Worm (Caenorhabditis elegans) whole organism, young adult: Measurements from ENCODE around the gene C55A6.6.

Experiments used
- B0035.1 ChIP-seq: sonication (generic microtip); optimal IDR thresholded peaks from 2 replicates; lab custom pipeline; 2016; ENCODE audit warnings: missing genetic modification characterization, mild to moderate bottlenecking, missing compliant biosample characterization, missing genotype, missing genetic modification reagents
- C06A6.2 ChIP-seq: fragments of 200-800 bp; sonication (Bioruptor generic); conservative IDR thresholded peaks from 2 replicates; pipeline ENCODE4 v1.3.6; 2022; ENCODE audit warnings: missing genetic modification characterization, missing compliant biosample characterization
- D2030.7 ChIP-seq: fragments of 200-800 bp; sonication (Bioruptor generic); IDR thresholded peaks from 2 replicates; pipeline ENCODE4 v1.3.6; 2022; ENCODE audit warnings: missing genetic modification reagents, missing genetic modification characterization, missing compliant biosample characterization
- F10E7.11 ChIP-seq: sonication (generic microtip); optimal IDR thresholded peaks from 2 replicates; lab custom pipeline; 2017; ENCODE audit warnings: mild to moderate bottlenecking, missing genetic modification characterization, moderate library complexity, missing compliant biosample characterization
- F23B12.7 ChIP-seq: sonication (generic microtip); optimal IDR thresholded peaks from 2 replicates; lab custom pipeline; 2017; ENCODE audit warnings: missing genetic modification characterization, mild to moderate bottlenecking, missing compliant biosample characterization, antibody characterized with exemption, moderate library complexity; ENCODE audit not compliant: insufficient read depth
- F37B4.10 ChIP-seq: fragments of 200-800 bp; sonication (Bioruptor generic); IDR thresholded peaks from 2 replicates; pipeline ENCODE4 v1.3.6; 2022; ENCODE audit warnings: missing genetic modification characterization, missing compliant biosample characterization
- F39B2.1 ChIP-seq: fragments of 200-800 bp; sonication (Bioruptor generic); IDR thresholded peaks from 2 replicates; pipeline ENCODE4 v1.3.6; 2022; ENCODE audit warnings: missing genetic modification reagents, missing genetic modification characterization, missing compliant biosample characterization
- F57A8.1 ChIP-seq: fragments of 200-800 bp; sonication (Bioruptor generic); optimal IDR thresholded peaks from 2 replicates; lab custom pipeline; 2018; ENCODE audit warnings: mild to moderate bottlenecking, missing genetic modification characterization, moderate library complexity, missing compliant biosample characterization
- Y67H2A.10 ChIP-seq: fragments of 200-800 bp; sonication (Bioruptor generic); conservative IDR thresholded peaks from 2 replicates; pipeline ENCODE4 v1.3.6; 2022; ENCODE audit warnings: missing genetic modification reagents, missing genetic modification characterization, missing compliant biosample characterization
- Y79H2A.3 ChIP-seq: fragments of 200-800 bp; sonication (Bioruptor generic); conservative IDR thresholded peaks from 2 replicates; pipeline ENCODE4 v1.3.6; 2022; ENCODE audit warnings: missing genetic modification reagents, missing genetic modification characterization, missing compliant biosample characterization
- athp-1 ChIP-seq: sonication (generic microtip); optimal IDR thresholded peaks from 2 replicates; lab custom pipeline; 2017; ENCODE audit warnings: mild to moderate bottlenecking, missing genetic modification characterization, missing compliant biosample characterization
- attf-3 ChIP-seq: fragments of 200-800 bp; sonication (Bioruptor generic); conservative IDR thresholded peaks from 2 replicates; pipeline ENCODE4 v1.3.6; 2022; ENCODE audit warnings: missing genetic modification reagents, missing genetic modification characterization, missing compliant biosample characterization
- attf-5 ChIP-seq: fragments of 200-800 bp; sonication (Bioruptor generic); optimal IDR thresholded peaks from 2 replicates; lab custom pipeline; 2018; ENCODE audit warnings: mild to moderate bottlenecking, missing genetic modification characterization, missing compliant biosample characterization
- attf-6 ChIP-seq: fragments of 200-800 bp; sonication (Bioruptor generic); IDR thresholded peaks from 2 replicates; pipeline ENCODE4 v1.3.6; 2022; ENCODE audit warnings: missing genetic modification reagents, missing genetic modification characterization, missing compliant biosample characterization
- bed-2 ChIP-seq: fragments of 200-800 bp; sonication (Bioruptor generic); IDR thresholded peaks from 2 replicates; pipeline ENCODE4 v1.3.6; 2022; ENCODE audit warnings: missing genetic modification reagents, missing genetic modification characterization, missing compliant biosample characterization
- ceh-27 ChIP-seq: fragments of 200-800 bp; sonication (Bioruptor generic); optimal IDR thresholded peaks from 2 replicates; lab custom pipeline; 2018; ENCODE audit warnings: mild to moderate bottlenecking, missing genetic modification characterization, moderate library complexity, missing compliant biosample characterization
- ceh-58 ChIP-seq: fragments of 200-800 bp; sonication (Bioruptor generic); IDR thresholded peaks from 2 replicates; pipeline ENCODE4 v1.3.6; 2022; ENCODE audit warnings: missing genetic modification characterization, missing compliant biosample characterization
- ceh-79 ChIP-seq: sonication (generic microtip); optimal IDR thresholded peaks from 2 replicates; lab custom pipeline; 2017; ENCODE audit warnings: mild to moderate bottlenecking, missing genetic modification characterization, missing compliant biosample characterization
- dpff-1 ChIP-seq: sonication (generic microtip); optimal IDR thresholded peaks from 2 replicates; lab custom pipeline; 2017; ENCODE audit warnings: mild to moderate bottlenecking, missing genetic modification characterization, missing compliant biosample characterization
- egl-18 ChIP-seq: fragments of 200-800 bp; sonication (Bioruptor generic); IDR thresholded peaks from 2 replicates; pipeline ENCODE4 v1.3.6; 2022; ENCODE audit warnings: missing genetic modification reagents, missing genetic modification characterization, missing compliant biosample characterization
- ekl-4 ChIP-seq: fragments of 200-800 bp; sonication (Bioruptor generic); IDR thresholded peaks from 2 replicates; pipeline ENCODE4 v1.3.6; 2022; ENCODE audit warnings: missing genetic modification reagents, missing genetic modification characterization, missing compliant biosample characterization
- ets-4 ChIP-seq: fragments of 200-800 bp; sonication (Bioruptor generic); optimal IDR thresholded peaks from 2 replicates; lab custom pipeline; 2018; ENCODE audit warnings: mild to moderate bottlenecking, missing genetic modification characterization, missing compliant biosample characterization
- him-1 ChIP-seq: sonication (generic microtip); optimal IDR thresholded peaks from 2 replicates; lab custom pipeline; 2016; ENCODE audit warnings: missing genotype, missing genetic modification reagents, missing genetic modification characterization, missing compliant biosample characterization
- hmg-1.2 ChIP-seq: fragments of 200-800 bp; sonication (Bioruptor generic); IDR thresholded peaks from 2 replicates; pipeline ENCODE4 v1.3.6; 2022; ENCODE audit warnings: missing genetic modification reagents, missing genetic modification characterization, missing compliant biosample characterization
- hmg-20 ChIP-seq: fragments of 200-800 bp; sonication (Bioruptor generic); IDR thresholded peaks from 2 replicates; pipeline ENCODE4 v1.3.6; 2022; ENCODE audit warnings: missing genetic modification reagents, missing genetic modification characterization, missing compliant biosample characterization
- hrde-1 ChIP-seq: sonication (generic microtip); optimal IDR thresholded peaks from 2 replicates; lab custom pipeline; 2016; ENCODE audit warnings: missing genetic modification characterization, mild to moderate bottlenecking, missing compliant biosample characterization, moderate library complexity, missing genotype, missing genetic modification reagents, borderline replicate concordance
- lin-26 ChIP-seq: fragments of 200-800 bp; sonication (Bioruptor generic); IDR thresholded peaks from 2 replicates; pipeline ENCODE4 v1.3.6; 2022; ENCODE audit warnings: missing genetic modification reagents, missing genetic modification characterization, missing compliant biosample characterization
- lir-1 ChIP-seq: fragments of 200-800 bp; sonication (Bioruptor generic); conservative IDR thresholded peaks from 2 replicates; pipeline ENCODE4 v1.3.6; 2022; ENCODE audit warnings: missing genetic modification reagents, missing genetic modification characterization, missing compliant biosample characterization
- lsy-27 ChIP-seq: sonication (generic microtip); optimal IDR thresholded peaks from 2 replicates; lab custom pipeline; 2017; ENCODE audit warnings: missing genetic modification characterization, mild to moderate bottlenecking, missing compliant biosample characterization, antibody characterized with exemption, missing genotype, borderline replicate concordance; ENCODE audit not compliant: insufficient read depth
- madf-3 ChIP-seq: fragments of 200-800 bp; sonication (Bioruptor generic); IDR thresholded peaks from 2 replicates; pipeline ENCODE4 v1.3.6; 2022; ENCODE audit warnings: missing genetic modification reagents, missing genetic modification characterization, missing compliant biosample characterization
- mes-4 ChIP-seq: sonication (generic microtip); optimal IDR thresholded peaks from 2 replicates; lab custom pipeline; 2016; ENCODE audit warnings: missing genotype, missing genetic modification characterization, missing compliant biosample characterization
- nfya-2 ChIP-seq: fragments of 200-800 bp; sonication (Bioruptor generic); IDR thresholded peaks from 2 replicates; pipeline ENCODE4 v1.3.6; 2022; ENCODE audit warnings: missing genetic modification reagents, missing genetic modification characterization, missing compliant biosample characterization
- nfyb-1 ChIP-seq: fragments of 200-800 bp; sonication (Bioruptor generic); IDR thresholded peaks from 2 replicates; pipeline ENCODE4 v1.3.6; 2022; ENCODE audit warnings: missing genetic modification reagents, missing genetic modification characterization, missing compliant biosample characterization
- nhr-80 ChIP-seq: sonication (generic microtip); optimal IDR thresholded peaks from 2 replicates; lab custom pipeline; 2016; ENCODE audit warnings: missing genetic modification characterization, missing compliant biosample characterization
- nhr-90 ChIP-seq: sonication (generic microtip); optimal IDR thresholded peaks from 2 replicates; lab custom pipeline; 2016; ENCODE audit warnings: missing genotype, mild to moderate bottlenecking, missing genetic modification characterization, missing compliant biosample characterization
- pbrm-1 ChIP-seq: fragments of 200-800 bp; sonication (Bioruptor generic); IDR thresholded peaks from 2 replicates; pipeline ENCODE4 v1.3.6; 2022; ENCODE audit warnings: missing genetic modification reagents, missing genetic modification characterization, missing compliant biosample characterization
- pha-4 ChIP-seq: fragments of 150-350 bp; sonication (generic microtip); optimal IDR thresholded peaks from 2 replicates; lab custom pipeline; 2014; ENCODE audit warnings: missing biosample characterization, missing genetic modification reagents, missing genetic modification characterization
- rpc-1 ChIP-seq, 2 experiments: fragments of 150-350 bp in 1 of 2; sonication (generic microtip) in 1 of 2; optimal IDR thresholded peaks; 2 replicates each; lab custom pipeline; 2014 to 2018; ENCODE audit warnings: missing biosample characterization in 1 of 2, missing genetic modification characterization in 1 of 2, missing genetic modification reagents in 1 of 2, missing genotype in 1 of 2
- sdz-38 ChIP-seq: sonication (generic microtip); optimal IDR thresholded peaks from 2 replicates; lab custom pipeline; 2016; ENCODE audit warnings: missing genotype, missing genetic modification characterization, missing compliant biosample characterization
- sea-2 ChIP-seq: fragments of 200-800 bp; sonication (Bioruptor generic); IDR thresholded peaks from 2 replicates; pipeline ENCODE4 v1.3.6; 2022; ENCODE audit warnings: missing genetic modification characterization, missing compliant biosample characterization
- snpc-1.3 ChIP-seq: sonication (generic microtip); optimal IDR thresholded peaks from 2 replicates; lab custom pipeline; 2017; ENCODE audit warnings: missing genetic modification characterization, mild to moderate bottlenecking, missing compliant biosample characterization, antibody characterized with exemption, moderate library complexity, missing genotype, missing genetic modification reagents; ENCODE audit not compliant: insufficient read depth
- somi-1 ChIP-seq: fragments of 200-800 bp; sonication (Bioruptor generic); optimal IDR thresholded peaks from 2 replicates; lab custom pipeline; 2018; ENCODE audit warnings: mild to moderate bottlenecking, missing genetic modification characterization, missing compliant biosample characterization
- tbp1 ChIP-seq: fragments of 200-800 bp; sonication (Bioruptor generic); optimal IDR thresholded peaks from 2 replicates; lab custom pipeline; 2018; ENCODE audit warnings: mild to moderate bottlenecking, missing genetic modification characterization, missing compliant biosample characterization
- unc-62 ChIP-seq: fragments of 150-350 bp; optimal IDR thresholded peaks from 2 replicates; lab custom pipeline; 2014; ENCODE audit warnings: missing biosample characterization, missing genetic modification reagents, missing genetic modification characterization
- zim-3 ChIP-seq: sonication (generic microtip); optimal IDR thresholded peaks from 2 replicates; lab custom pipeline; 2017; ENCODE audit warnings: mild to moderate bottlenecking, missing genetic modification characterization, moderate library complexity, missing compliant biosample characterization
- ztf-25 ChIP-seq: fragments of 200-800 bp; sonication (Bioruptor generic); IDR thresholded peaks from 2 replicates; pipeline ENCODE4 v1.3.6; 2022; ENCODE audit warnings: missing genetic modification reagents, missing genetic modification characterization, missing compliant biosample characterization

C55A6.6 gene

ce11 chrV:11531831-11532534 lies 17.4 kb upstream of the C55A6.6 start (continued):
- peak; percentile 84 for TF ChIP-seq nhr-90 (tag; lab: Kevin White, UChicago)
- peak; percentile 7 for TF ChIP-seq F23B12.7 (tag; lab: Kevin White, UChicago)
- no peak for TF ChIP-seq ztf-25 (GFP tag; lab: Robert Waterston, UW)
- TF ChIP-seq F10E7.11 (tag; lab: Kevin White, UChicago): no peak
- TF ChIP-seq attf-5 (GFP tag; lab: Kevin White, UChicago): peak; percentile 79
- no peak for TF ChIP-seq pha-4 (tag; lab: Kevin White, UChicago)
- TF ChIP-seq nfyb-1 (GFP tag; lab: Robert Waterston, UW): no peak
- no peak for TF ChIP-seq B0035.1 (tag; lab: Kevin White, UChicago)
- TF ChIP-seq tbp1 (GFP tag; lab: Kevin White, UChicago): peak; percentile 22
- no peak for TF ChIP-seq Y79H2A.3 (GFP tag; lab: Robert Waterston, UW)
- TF ChIP-seq attf-3 (GFP tag; lab: Robert Waterston, UW): no peak
- peak; percentile 65 for TF ChIP-seq unc-62 (GFP tag; lab: Kevin White, UChicago)
- TF ChIP-seq ceh-27 (GFP tag; lab: Kevin White, UChicago): peak; percentile 32
- no peak for TF ChIP-seq F37B4.10
- TF ChIP-seq nhr-80 (tag; lab: Kevin White, UChicago): peak; percentile 98
- peak; percentile 16 for TF ChIP-seq zim-3 (tag; lab: Kevin White, UChicago)
- TF ChIP-seq lsy-27 (tag; lab: Kevin White, UChicago): no peak
- no peak for TF ChIP-seq sea-2 (GFP tag; lab: Robert Waterston, UW)
- no peak for TF ChIP-seq F39B2.1 (GFP tag; lab: Robert Waterston, UW)
- TF ChIP-seq ceh-79 (tag; lab: Kevin White, UChicago): no peak
- 0 out of 2 replicates have a peak, but pooled peaks have one; percentile 49 for TF ChIP-seq lin-26 (GFP tag; lab: Robert Waterston, UW)
- no peak for TF ChIP-seq him-1 (tag; lab: Kevin White, UChicago)
- no peak for TF ChIP-seq attf-6 (GFP tag; lab: Robert Waterston, UW)
- TF ChIP-seq C06A6.2: 0 out of 2 replicates have a peak, but pooled peaks have one; percentile 52
- TF ChIP-seq D2030.7 (GFP tag; lab: Robert Waterston, UW): no peak
- TF ChIP-seq ceh-58: no peak
- TF ChIP-seq nfya-2 (GFP tag; lab: Robert Waterston, UW): no peak
- TF ChIP-seq madf-3 (GFP tag; lab: Robert Waterston, UW): 0 out of 2 replicates have a peak, but pooled peaks have one; percentile 23
- no peak for TF ChIP-seq hmg-20 (GFP tag; lab: Robert Waterston, UW)
- no peak; the same call in 1 of the 2 replicates for TF ChIP-seq ekl-4
- no peak for TF ChIP-seq hrde-1 (tag; lab: Kevin White, UChicago)
- no peak for TF ChIP-seq sdz-38
- TF ChIP-seq dpff-1 (tag; lab: Kevin White, UChicago): no peak
- TF ChIP-seq Y67H2A.10 (GFP tag; lab: Robert Waterston, UW): 0 out of 2 replicates have a peak, but pooled peaks have one; percentile 38
- TF ChIP-seq mes-4: no peak
- 0 out of 2 replicates have a peak, but pooled peaks have one; percentile 50 for TF ChIP-seq pbrm-1
- TF ChIP-seq rpc-1 (optimal IDR thresholded peaks at IDR 0.05; lab: Kevin White, UChicago): no peak
- TF ChIP-seq rpc-1 (tag; optimal IDR thresholded peaks at IDR 0.05; lab: Kevin White, UChicago): no peak
- TF ChIP-seq lir-1 (GFP tag; lab: Robert Waterston, UW): no peak
- peak; percentile 88 for TF ChIP-seq somi-1 (GFP tag; lab: Kevin White, UChicago)
- no peak for TF ChIP-seq egl-18 (GFP tag; lab: Robert Waterston, UW)
- TF ChIP-seq hmg-1.2 (GFP tag; lab: Robert Waterston, UW): peak; percentile 78
- no peak for TF ChIP-seq snpc-1.3 (tag; lab: Kevin White, UChicago)
- TF ChIP-seq athp-1 (tag; lab: Kevin White, UChicago): no peak
- TF ChIP-seq bed-2 (GFP tag; lab: Robert Waterston, UW): no peak
- TF ChIP-seq F57A8.1 (GFP tag; lab: Kevin White, UChicago): no peak
- TF ChIP-seq ets-4 (GFP tag; lab: Kevin White, UChicago): peak; percentile 28
